Worm (Caenorhabditis elegans) whole organism, L3 larva: Measurements from ENCODE around the gene K11D9.3.

Experiments used
- ama-1 ChIP-seq: fragments of 150-350 bp; optimal IDR thresholded peaks from 2 replicates; lab custom pipeline; 2018
- fos-1 ChIP-seq: fragments of 150-350 bp; optimal IDR thresholded peaks from 2 replicates; lab custom pipeline; 2014; ENCODE audit warnings: missing biosample characterization, missing genetic modification characterization
- nhr-12 ChIP-seq: fragments of 150-350 bp; optimal IDR thresholded peaks from 2 replicates; lab custom pipeline; 2014; ENCODE audit warnings: missing biosample characterization, missing genetic modification characterization
- zag-1 ChIP-seq: fragments of 150-350 bp; optimal IDR thresholded peaks from 2 replicates; lab custom pipeline; 2014; ENCODE audit warnings: missing biosample characterization, missing genetic modification characterization

DNA sequence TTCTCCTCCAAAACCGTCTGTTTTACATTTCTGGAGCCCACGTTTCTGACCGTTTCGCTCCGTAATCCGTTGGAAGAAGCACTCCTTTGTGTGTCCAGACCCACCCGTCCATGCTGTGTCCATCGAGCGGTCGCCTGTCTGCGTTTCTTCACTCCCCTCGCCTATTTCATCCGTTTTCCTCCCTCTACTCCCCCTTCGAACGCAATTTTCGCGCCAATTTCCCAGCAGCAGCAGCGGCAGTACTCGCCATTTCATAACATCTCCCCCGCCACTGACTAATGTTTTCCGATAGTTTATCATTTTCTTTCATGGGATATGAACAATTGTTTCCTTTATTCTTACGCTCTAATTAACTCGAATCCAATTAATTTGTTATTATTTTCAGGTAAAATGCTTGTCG lies 5.9 kb upstream of the K11D9.3 start:
- TF ChIP-seq nhr-12 (no peak), fos-1 (no peak), zag-1 (no peak), ama-1 (no peak)
